Worm (Caenorhabditis elegans) whole organism, L2 larva: Measurements from ENCODE around the gene mlk-1.

Experiments
- R02D3.7 ChIP-seq: fragments of 150-350 bp; optimal IDR thresholded peaks from 2 replicates; lab custom pipeline; 2014; ENCODE audit warnings: missing biosample characterization, missing genetic modification characterization
- alr-1 ChIP-seq: fragments of 150-350 bp; optimal IDR thresholded peaks from 2 replicates; lab custom pipeline; 2014; ENCODE audit warnings: missing biosample characterization, missing genetic modification characterization
- nhr-6 ChIP-seq: fragments of 150-350 bp; optimal IDR thresholded peaks from 2 replicates; lab custom pipeline; 2014; ENCODE audit warnings: missing biosample characterization, missing genetic modification characterization

DNA sequence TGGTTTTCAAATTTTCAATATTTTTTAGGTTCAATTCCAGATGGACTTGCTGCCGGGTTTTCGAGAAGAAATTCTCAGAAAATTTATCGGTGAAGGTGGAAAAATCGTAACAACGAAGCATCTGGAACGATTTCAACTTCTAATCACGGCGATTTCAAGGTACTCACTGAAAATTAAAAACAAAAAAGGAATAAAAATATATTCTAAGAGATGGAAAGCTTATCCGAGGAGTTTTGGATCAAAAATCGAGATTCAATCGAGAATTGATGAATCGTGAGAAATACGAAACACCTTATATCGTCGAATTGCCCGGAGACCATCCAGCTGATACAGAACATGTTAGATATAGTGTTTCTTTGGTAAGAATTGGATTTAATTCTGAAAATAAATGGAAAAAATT lies 12.4 kb downstream of the mlk-1 start, which contains the start of gene K11D12.12:
- TF ChIP-seq nhr-6 = no peak
- TF ChIP-seq R02D3.7 (tag; lab: Kevin White, UChicago) = no peak
- TF ChIP-seq alr-1 (tag; lab: Kevin White, UChicago) = no peak
